Worm (Caenorhabditis elegans) whole organism, midembryonic: Measurements from ENCODE around the gene C07D10.6.

Source experiments
- T22C8.4 ChIP-seq: fragments of 200-800 bp; sonication (Bioruptor generic); IDR thresholded peaks from 2 replicates; pipeline ENCODE4 v1.3.6; 2022; ENCODE audit warnings: missing genetic modification characterization, missing compliant biosample characterization
- cog-1 ChIP-seq: sonication (generic microtip); optimal IDR thresholded peaks from 2 replicates; lab custom pipeline; 2016; ENCODE audit warnings: missing genetic modification characterization, missing compliant biosample characterization
- flt-1 ChIP-seq: fragments of 200-800 bp; sonication (Bioruptor generic); IDR thresholded peaks from 2 replicates; pipeline ENCODE4 v1.3.6; 2022; ENCODE audit warnings: missing genetic modification characterization, missing compliant biosample characterization
- klf-2 ChIP-seq: fragments of 200-800 bp; sonication (Bioruptor generic); conservative IDR thresholded peaks from 2 replicates; pipeline ENCODE4 v1.3.6; 2022; ENCODE audit warnings: missing genetic modification reagents, missing genetic modification characterization, missing compliant biosample characterization
- med-1 ChIP-seq: sonication (generic microtip); optimal IDR thresholded peaks from 2 replicates; lab custom pipeline; 2017; ENCODE audit warnings: missing genetic modification characterization, mild to moderate bottlenecking, missing compliant biosample characterization, antibody characterized with exemption, missing genetic modification reagents; ENCODE audit not compliant: insufficient read depth
- ref-1 ChIP-seq: fragments of 200-800 bp; sonication (Bioruptor generic); conservative IDR thresholded peaks from 2 replicates; pipeline ENCODE4 v1.3.6; 2022; ENCODE audit warnings: missing genetic modification reagents, missing genetic modification characterization, missing compliant biosample characterization
- tab-1 ChIP-seq: fragments of 200-800 bp; sonication (Bioruptor generic); IDR thresholded peaks from 2 replicates; pipeline ENCODE4 v1.3.6; 2022; ENCODE audit warnings: missing genetic modification characterization, missing compliant biosample characterization
- ztf-23 ChIP-seq: fragments of 200-800 bp; sonication (Bioruptor generic); IDR thresholded peaks from 2 replicates; pipeline ENCODE4 v1.3.6; 2022; ENCODE audit warnings: missing genetic modification reagents, missing genetic modification characterization, missing compliant biosample characterization
- ztf-29 ChIP-seq: fragments of 200-800 bp; sonication (Bioruptor generic); IDR thresholded peaks from 2 replicates; pipeline ENCODE4 v1.3.6; 2022; ENCODE audit warnings: missing genetic modification reagents, missing genetic modification characterization, missing compliant biosample characterization

C07D10.6 gene

ce11 chrII:7413764-7414163, 34.6 kb downstream of the C07D10.6 start:
- TF ChIP-seq T22C8.4 (no peak), med-1 (GFP tag; lab: Kevin White, UChicago) (no peak), ztf-29 (GFP tag; lab: Robert Waterston, UW) (no peak), klf-2 (GFP tag; lab: Robert Waterston, UW) (no peak), ztf-23 (GFP tag; lab: Robert Waterston, UW) (no peak), tab-1 (no peak), flt-1 (GFP tag; lab: Robert Waterston, UW) (no peak), ref-1 (GFP tag; lab: Robert Waterston, UW) (no peak), cog-1 (tag; lab: Kevin White, UChicago) (no peak)

DNA sequence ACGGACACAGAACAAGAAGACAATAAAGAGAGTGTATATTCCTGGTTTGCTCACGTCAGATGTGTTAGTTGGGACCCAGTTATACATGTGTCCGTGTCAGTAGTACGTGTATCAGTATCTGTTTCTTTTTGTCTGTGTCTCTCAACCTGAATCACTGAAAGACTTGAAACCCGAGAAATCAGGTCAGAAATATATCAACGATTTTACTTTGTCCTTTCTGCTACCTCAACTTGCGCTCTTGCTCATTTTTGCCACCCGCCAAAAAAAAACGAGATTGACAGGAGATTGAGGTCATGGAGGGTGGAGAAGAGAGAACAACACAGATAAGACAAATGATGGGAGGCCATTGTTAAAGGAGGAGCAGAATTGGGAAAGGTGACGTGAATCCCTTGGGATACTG, 40.4 kb downstream of the C07D10.6 start:
- TF ChIP-seq klf-2 (GFP tag; lab: Robert Waterston, UW) (no peak), cog-1 (tag; lab: Kevin White, UChicago) (no peak), ref-1 (GFP tag; lab: Robert Waterston, UW) (no peak), tab-1 (no peak), T22C8.4 (no peak), med-1 (GFP tag; lab: Kevin White, UChicago) (no peak), ztf-23 (GFP tag; lab: Robert Waterston, UW) (no peak), flt-1 (GFP tag; lab: Robert Waterston, UW) (no peak), ztf-29 (GFP tag; lab: Robert Waterston, UW) (no peak)

ce11 chrII:7420157-7420556, 41.0 kb downstream of the C07D10.6 start:
- TF ChIP-seq cog-1 (tag; lab: Kevin White, UChicago) (no peak), T22C8.4 (no peak), tab-1 (no peak), ref-1 (GFP tag; lab: Robert Waterston, UW) (no peak), klf-2 (GFP tag; lab: Robert Waterston, UW) (no peak), flt-1 (GFP tag; lab: Robert Waterston, UW) (no peak), ztf-23 (GFP tag; lab: Robert Waterston, UW) (no peak), med-1 (GFP tag; lab: Kevin White, UChicago) (no peak), ztf-29 (GFP tag; lab: Robert Waterston, UW) (no peak)

ce11 chrII:7420796-7421386, 41.8 kb downstream of the C07D10.6 start:
- TF ChIP-seq flt-1 (GFP tag; lab: Robert Waterston, UW) = no peak
- no peak for TF ChIP-seq med-1 (GFP tag; lab: Kevin White, UChicago)
- no peak for TF ChIP-seq ztf-23 (GFP tag; lab: Robert Waterston, UW)
- TF ChIP-seq cog-1 (tag; lab: Kevin White, UChicago) = no peak
- no peak for TF ChIP-seq klf-2 (GFP tag; lab: Robert Waterston, UW)
- TF ChIP-seq T22C8.4 = no peak
- TF ChIP-seq ref-1 (GFP tag; lab: Robert Waterston, UW) = no peak
- TF ChIP-seq tab-1 = no peak
- TF ChIP-seq ztf-29 (GFP tag; lab: Robert Waterston, UW) = no peak
